Fruit fly (Drosophila melanogaster) whole organism, prepupa: ENCODE data around the gene SMSr.

Experiments
- CG11294 ChIP-seq: fragments of 200-800 bp; sonication (Bioruptor generic); IDR thresholded peaks from 2 replicates; pipeline ENCODE4 v1.3.6; 2022; ENCODE audit warnings: missing biosample characterization, missing genetic modification characterization
- CG6808 ChIP-seq: fragments of 200-800 bp; sonication (Bioruptor generic); optimal IDR thresholded peaks from 3 replicates; lab custom pipeline; 2017; ENCODE audit warnings: missing biosample characterization, missing genetic modification characterization, mild to moderate bottlenecking, moderate library complexity, missing genetic modification reagents
- CG8319 ChIP-seq: fragments of 200-800 bp; sonication (Bioruptor generic); optimal IDR thresholded peaks from 3 replicates; lab custom pipeline; 2016; ENCODE audit warnings: missing biosample characterization, missing genetic modification characterization
- CG9139 ChIP-seq: fragments of 200-800 bp; sonication (Bioruptor generic); optimal IDR thresholded peaks from 3 replicates; lab custom pipeline; 2017; ENCODE audit warnings: missing biosample characterization, mild to moderate bottlenecking, missing genetic modification characterization
- Met ChIP-seq: fragments of 200-800 bp; sonication (Bioruptor generic); optimal IDR thresholded peaks from 3 replicates; lab custom pipeline; 2016; ENCODE audit warnings: missing biosample characterization, missing genetic modification characterization
- Sox102F ChIP-seq: fragments of 200-800 bp; sonication (Bioruptor generic); optimal IDR thresholded peaks from 2 replicates; lab custom pipeline; 2016; ENCODE audit warnings: missing biosample characterization, mild to moderate bottlenecking, missing genetic modification characterization
- Sox14 ChIP-seq: fragments of 200-800 bp; sonication (Bioruptor generic); optimal IDR thresholded peaks from 3 replicates; lab custom pipeline; 2016; ENCODE audit warnings: missing biosample characterization, missing genetic modification characterization
- cyc ChIP-seq: fragments of 200-800 bp; sonication (Bioruptor generic); optimal IDR thresholded peaks from 3 replicates; lab custom pipeline; 2016; ENCODE audit warnings: missing biosample characterization, missing genetic modification characterization
- fd59A ChIP-seq: fragments of 200-800 bp; sonication (Bioruptor generic); optimal IDR thresholded peaks from 2 replicates; lab custom pipeline; 2017; ENCODE audit warnings: missing biosample characterization, mild to moderate bottlenecking, missing genetic modification characterization, missing genetic modification reagents
- pdm3 ChIP-seq: fragments of 200-800 bp; sonication (Bioruptor generic); optimal IDR thresholded peaks from 3 replicates; lab custom pipeline; 2016; ENCODE audit warnings: missing biosample characterization, missing genetic modification characterization
- topi ChIP-seq: fragments of 200-800 bp; sonication (Bioruptor generic); optimal IDR thresholded peaks from 3 replicates; lab custom pipeline; 2016; ENCODE audit warnings: missing biosample characterization, missing genetic modification characterization

- TF ChIP-seq CG11294 (GFP tag; lab: Robert Waterston, UW) (no peak), CG6808 (GFP tag; lab: Kevin White, UChicago) (no peak), pdm3 (GFP tag; lab: Kevin White, UChicago) (no peak), CG8319 (GFP tag; lab: Kevin White, UChicago) (no peak), fd59A (GFP tag; lab: Kevin White, UChicago) (no peak), Met (GFP tag; lab: Kevin White, UChicago) (no peak), CG9139 (GFP tag; lab: Kevin White, UChicago) (no peak), Sox102F (GFP tag; lab: Kevin White, UChicago) (no peak), cyc (GFP tag; lab: Kevin White, UChicago) (no peak), Sox14 (GFP tag; lab: Kevin White, UChicago) (no peak), topi (GFP tag; lab: Kevin White, UChicago) (no peak)
Measured at dm6 chr3L:7349311-7349710, 32.0 kb downstream of the SMSr start.
